Worm (Caenorhabditis elegans): Measurements from ENCODE around the gene tsen-34.

- no peak for TF ChIP-seq ceh-36 (tag; optimal IDR thresholded peaks at IDR 0.05)
- TF ChIP-seq ceh-13 (GFP tag; optimal IDR thresholded peaks at IDR 0.05): no peak
These were observed 32.6 kb downstream of the tsen-34 start for ce11 chrIV:4210868-4211267.

All from whole organism, early embryonic.